Worm (Caenorhabditis elegans): ENCODE data around the gene T25F10.4.
A peak's percentile ranks its signal among the peaks of the same experiment; 100 is the strongest.

T25F10.4 gene

DNA sequence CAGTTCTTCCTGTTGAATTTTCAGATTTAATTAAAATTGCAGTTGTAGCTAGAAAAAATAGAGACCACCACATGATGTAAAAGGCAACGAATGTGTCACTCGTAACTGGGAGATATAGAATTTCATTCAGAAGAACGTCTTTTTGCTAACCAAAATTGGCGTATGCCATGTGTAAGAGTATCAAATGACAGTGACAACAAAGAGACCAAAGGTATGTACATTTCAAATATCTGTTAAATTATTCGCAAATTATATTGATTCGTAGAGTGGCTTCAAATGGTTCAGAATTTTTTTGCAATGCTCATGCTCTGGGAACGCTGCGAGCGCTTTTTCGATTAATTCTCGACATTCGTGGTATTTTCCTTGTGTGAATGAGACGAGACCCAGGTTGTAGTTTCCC, at the start of gene T25F10.4:
Gene T25F10.4, minus strand, starts transcription at position 101 of the 400 bp plus-strand sequence.
- TF ChIP-seq ztf-4 (tag; optimal IDR thresholded peaks at IDR 0.05) (no peak), fkh-10 (GFP tag; optimal IDR thresholded peaks at IDR 0.05) (no peak), eor-1 (tag; optimal IDR thresholded peaks at IDR 0.05) (no peak), ZK546.5 (tag; optimal IDR thresholded peaks at IDR 0.05) (no peak), ceh-9 (tag; optimal IDR thresholded peaks at IDR 0.05) (no peak), egl-5 (tag; optimal IDR thresholded peaks at IDR 0.05) (no peak), ama-1 (optimal IDR thresholded peaks at IDR 0.05) (no peak), nhr-67 (tag; optimal IDR thresholded peaks at IDR 0.05) (no peak), hmg-11 (tag; optimal IDR thresholded peaks at IDR 0.05) (no peak), nhr-23 (tag; optimal IDR thresholded peaks at IDR 0.05) (no peak), nhr-43 (tag; optimal IDR thresholded peaks at IDR 0.05; ENCODE audit: poor library complexity, severe bottlenecking) (no peak), mml-1 (tag; optimal IDR thresholded peaks at IDR 0.05) (no peak), unc-62 (GFP tag; optimal IDR thresholded peaks at IDR 0.05) (no peak), pha-4 (tag; optimal IDR thresholded peaks at IDR 0.05) (no peak), ceh-82 (tag; optimal IDR thresholded peaks at IDR 0.05) (no peak), elt-3 (tag; optimal IDR thresholded peaks at IDR 0.05) (no peak), lin-39 (tag; optimal IDR thresholded peaks at IDR 0.05) (no peak), lsy-12 (tag; optimal IDR thresholded peaks at IDR 0.05) (no peak), jun-1 (tag; optimal IDR thresholded peaks at IDR 0.05) (no peak), zag-1 (tag; optimal IDR thresholded peaks at IDR 0.05) (no peak)

DNA sequence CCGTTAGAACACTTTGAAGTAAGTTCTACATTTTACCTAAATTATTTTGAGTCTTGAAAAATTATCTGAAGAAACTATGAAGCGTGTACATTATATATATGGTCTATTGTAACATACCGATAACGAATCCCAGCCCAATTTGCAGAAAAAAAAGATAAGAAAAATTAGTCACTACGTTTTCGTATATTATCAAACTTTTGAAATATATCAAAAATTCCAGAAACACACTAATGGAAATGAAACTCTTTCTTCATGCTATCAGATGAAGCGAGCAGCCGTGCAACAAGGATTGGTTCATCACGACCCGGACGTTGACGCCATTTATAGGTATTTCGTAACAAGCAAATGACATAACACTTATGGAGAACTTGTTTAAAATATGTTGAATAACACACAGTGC, 49.6 kb upstream of the T25F10.4 start:
- peak; percentile 77 for TF ChIP-seq elt-2 (tag; optimal IDR thresholded peaks at IDR 0.05)
- TF ChIP-seq unc-39 (tag; optimal IDR thresholded peaks at IDR 0.05), result no peak
- no peak for TF ChIP-seq nhr-43 (tag; optimal IDR thresholded peaks at IDR 0.05; ENCODE audit: poor library complexity, severe bottlenecking)
- TF ChIP-seq pqm-1 (tag; optimal IDR thresholded peaks at IDR 0.05), result peak; percentile 77
- TF ChIP-seq fkh-10 (GFP tag; optimal IDR thresholded peaks at IDR 0.05), result no peak
- no peak for TF ChIP-seq nhr-67 (tag; optimal IDR thresholded peaks at IDR 0.05)
- TF ChIP-seq sea-2 (GFP tag; optimal IDR thresholded peaks at IDR 0.05), result no peak

DNA sequence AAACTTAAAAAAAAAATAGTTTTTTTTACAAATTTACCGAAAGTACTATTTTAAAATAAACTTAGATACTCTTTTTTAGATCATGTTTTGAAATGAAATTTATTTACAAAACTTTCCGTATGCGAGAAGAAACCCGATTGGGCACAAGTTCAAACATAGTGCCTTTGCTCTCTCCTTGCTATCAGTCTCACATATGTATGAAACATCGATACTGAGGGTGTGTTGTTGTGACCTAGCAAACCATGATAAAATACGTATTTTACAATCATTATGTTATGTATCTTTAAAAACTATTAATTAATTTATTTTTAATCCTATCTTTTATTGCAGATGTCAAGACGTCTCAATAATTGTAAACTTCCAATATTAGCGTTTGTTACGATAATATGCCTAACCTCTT, 47.8 kb upstream of the T25F10.4 start:
- no peak for TF ChIP-seq ceh-9 (tag; optimal IDR thresholded peaks at IDR 0.05)
- TF ChIP-seq elt-2 (tag; optimal IDR thresholded peaks at IDR 0.05), result peak; percentile 54
- TF ChIP-seq pha-4 (tag; optimal IDR thresholded peaks at IDR 0.05), result peak; percentile 11
- peak; percentile 21 for TF ChIP-seq pqm-1 (tag; optimal IDR thresholded peaks at IDR 0.05)

DNA sequence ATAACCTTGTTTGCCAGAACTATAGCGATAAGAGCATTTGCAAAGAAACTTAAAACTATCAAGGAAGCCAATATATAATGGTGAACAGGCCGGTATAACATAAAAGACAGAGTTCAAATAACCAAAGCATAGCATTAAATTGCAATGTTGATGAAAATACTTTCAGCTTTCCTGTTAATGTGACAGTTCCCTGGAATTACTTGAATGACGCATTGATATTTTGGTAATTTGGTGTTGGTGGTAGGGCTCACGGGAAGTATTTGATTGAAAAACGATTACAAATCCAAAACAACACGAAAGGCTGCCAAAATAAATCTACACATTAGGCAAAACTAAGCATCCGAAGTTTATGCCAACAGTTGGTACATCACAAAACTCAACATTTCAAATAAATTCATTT, 46.7 kb upstream of the T25F10.4 start, which contains the start of gene dmsr-16:
Gene dmsr-16, minus strand, starts transcription at position 101 of the 400 bp plus-strand sequence.
- TF ChIP-seq fkh-10 (GFP tag; optimal IDR thresholded peaks at IDR 0.05), result no peak
- no peak for TF ChIP-seq nfya-1 (tag; optimal IDR thresholded peaks at IDR 0.05; ENCODE audit: insufficient read depth)
- TF ChIP-seq unc-39 (tag; optimal IDR thresholded peaks at IDR 0.05), result no peak
- TF ChIP-seq snpc-4 (tag; optimal IDR thresholded peaks at IDR 0.05), result no peak

DNA sequence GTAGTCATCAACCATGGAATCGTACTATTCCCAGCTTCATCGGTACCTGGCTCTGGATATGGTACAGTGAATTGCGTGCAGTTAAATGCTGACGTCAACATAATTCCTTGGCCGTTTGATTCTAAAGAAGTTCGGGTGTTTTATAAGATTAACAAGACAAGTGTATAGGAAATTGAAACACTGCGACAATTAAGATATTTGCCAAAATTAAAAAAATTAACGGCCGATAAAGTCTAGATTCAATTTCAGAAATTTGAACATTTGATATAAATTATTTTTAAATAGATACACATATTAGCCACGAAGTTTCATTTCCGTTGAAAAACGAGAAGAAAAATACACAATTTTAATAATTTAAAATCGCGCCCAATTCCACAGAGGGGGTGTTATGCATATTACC, 44.1 kb upstream of the T25F10.4 start, which contains the start of gene dmsr-12:
Gene dmsr-12, minus strand, starts transcription at position 101 of the 400 bp plus-strand sequence.
- no peak for TF ChIP-seq aly-2 (tag; optimal IDR thresholded peaks at IDR 0.05)
- no peak for TF ChIP-seq fkh-2 (tag; optimal IDR thresholded peaks at IDR 0.05)
- TF ChIP-seq pha-4 (tag; optimal IDR thresholded peaks at IDR 0.05), result no peak
- TF ChIP-seq ZK546.5 (tag; optimal IDR thresholded peaks at IDR 0.05), result no peak
- no peak for TF ChIP-seq zag-1 (tag; optimal IDR thresholded peaks at IDR 0.05)
- no peak for TF ChIP-seq ztf-4 (tag; optimal IDR thresholded peaks at IDR 0.05)
- no peak for TF ChIP-seq egl-5 (tag; optimal IDR thresholded peaks at IDR 0.05)
- no peak for TF ChIP-seq jun-1 (tag; optimal IDR thresholded peaks at IDR 0.05)
- TF ChIP-seq nhr-12 (tag; optimal IDR thresholded peaks at IDR 0.05), result no peak
- no peak for TF ChIP-seq tbx-2 (tag; optimal IDR thresholded peaks at IDR 0.05)
- no peak for TF ChIP-seq mml-1 (tag; optimal IDR thresholded peaks at IDR 0.05)
- no peak for TF ChIP-seq daf-12 (tag; optimal IDR thresholded peaks at IDR 0.05)
- TF ChIP-seq elt-2 (tag; optimal IDR thresholded peaks at IDR 0.05), result no peak
- no peak for TF ChIP-seq snpc-4 (tag; optimal IDR thresholded peaks at IDR 0.05)
- TF ChIP-seq nhr-77 (tag; optimal IDR thresholded peaks at IDR 0.05), result no peak
- TF ChIP-seq pqm-1 (tag; optimal IDR thresholded peaks at IDR 0.05), result no peak
- no peak for TF ChIP-seq nhr-76 (tag; optimal IDR thresholded peaks at IDR 0.05)

Data from whole organism, L3 larva.